Fruit fly (Drosophila melanogaster): ENCODE results near the gene robo2.

The robo2 gene

dm6 chr2L:1456305-1456704 lies 36.1 kb upstream of the robo2 start (continued):
- TF ChIP-seq CG4328 (GFP tag; optimal IDR thresholded peaks at IDR 0.05), result no peak
- TF ChIP-seq Ets97D (GFP tag; optimal IDR thresholded peaks at IDR 0.05), result no peak
- peak; percentile 3 for TF ChIP-seq CG18764 (GFP tag; optimal IDR thresholded peaks at IDR 0.05)
- no peak for TF ChIP-seq caup (GFP tag; optimal IDR thresholded peaks at IDR 0.05; ENCODE audit: severe bottlenecking)
- peak; percentile 59 for TF ChIP-seq CG17359 (tag; optimal IDR thresholded peaks at IDR 0.05)
- no peak for TF ChIP-seq CG18599 (GFP tag; optimal IDR thresholded peaks at IDR 0.05)
- peak in 1 of 3 experiments; percentile 81 for TF ChIP-seq lola (GFP tag; optimal IDR thresholded peaks at IDR 0.05)
- no peak for TF ChIP-seq gsb (GFP tag; IDR thresholded peaks at IDR 0.05)
- no peak for TF ChIP-seq CG13287 (GFP tag; IDR thresholded peaks at IDR 0.05; ENCODE audit: partially characterized antibody)
- TF ChIP-seq Sox102F (GFP tag; optimal IDR thresholded peaks at IDR 0.05), result peak; percentile 60
- no peak for TF ChIP-seq wdn (GFP tag; IDR thresholded peaks at IDR 0.05)
- peak; percentile 74 for TF ChIP-seq CG6254 (GFP tag; optimal IDR thresholded peaks at IDR 0.05)
- no peak for TF ChIP-seq Bgb (GFP tag; IDR thresholded peaks at IDR 0.05; ENCODE audit: partially characterized antibody)
- TF ChIP-seq Sry-δ (GFP tag; optimal IDR thresholded peaks at IDR 0.05), result no peak
- peak; percentile 58; the same call in 1 of the 3 replicates for TF ChIP-seq gce (GFP tag; IDR thresholded peaks at IDR 0.05)
- TF ChIP-seq CG8765 (GFP tag; IDR thresholded peaks at IDR 0.05), result peak; percentile 57; the same call in 1 of the 2 replicates
- peak; percentile 80 for TF ChIP-seq CG4424 (GFP tag; optimal IDR thresholded peaks at IDR 0.05)
- TF ChIP-seq CG10267 (tag; optimal IDR thresholded peaks at IDR 0.05), result peak; percentile 77
- TF ChIP-seq CG8359 (GFP tag; optimal IDR thresholded peaks at IDR 0.05; ENCODE audit: borderline replicate concordance), result peak; percentile 66
- TF ChIP-seq Optix (GFP tag; IDR thresholded peaks at IDR 0.05), result no peak
- TF ChIP-seq yki (optimal IDR thresholded peaks at IDR 0.05), result no peak
- TF ChIP-seq Sin3A (optimal IDR thresholded peaks at IDR 0.05), result no peak
- TF ChIP-seq hkb (optimal IDR thresholded peaks at IDR 0.05), result no peak
- peak; percentile 58 for TF ChIP-seq hkb (GFP tag; IDR thresholded peaks at IDR 0.05)
- no peak for TF ChIP-seq CG4707 (GFP tag; optimal IDR thresholded peaks at IDR 0.05)
- TF ChIP-seq CG6689 (GFP tag; IDR thresholded peaks at IDR 0.05), result peak; percentile 63
- no peak for TF ChIP-seq gro (GFP tag; optimal IDR thresholded peaks at IDR 0.05)
- TF ChIP-seq jigr1 (GFP tag; IDR thresholded peaks at IDR 0.05), result no peak
- TF ChIP-seq CG1647 (GFP tag; optimal IDR thresholded peaks at IDR 0.05), result no peak
- peak; percentile 51; the same call in 2 of the 3 replicates for TF ChIP-seq CG17361 (GFP tag; IDR thresholded peaks at IDR 0.05)
- TF ChIP-seq Hsf (GFP tag; optimal IDR thresholded peaks at IDR 0.05), result peak; percentile 11
- TF ChIP-seq CG18262 (tag; optimal IDR thresholded peaks at IDR 0.05), result peak; percentile 88
- TF ChIP-seq CG6854 (GFP tag; optimal IDR thresholded peaks at IDR 0.05), result no peak
- no peak for TF ChIP-seq scrt (GFP tag; optimal IDR thresholded peaks at IDR 0.05)
- TF ChIP-seq CG4360 (GFP tag; IDR thresholded peaks at IDR 0.05), result no peak
- peak; percentile 67; the same call in 2 of the 3 replicates for TF ChIP-seq ci (GFP tag; IDR thresholded peaks at IDR 0.05)
- TF ChIP-seq schlank (tag; optimal IDR thresholded peaks at IDR 0.05), result no peak
- TF ChIP-seq dpn (GFP tag; optimal IDR thresholded peaks at IDR 0.05), result peak in 1 of 2 experiments; percentile 49
- TF ChIP-seq zen2 (GFP tag; IDR thresholded peaks at IDR 0.05; ENCODE audit: partially characterized antibody), result no peak
- TF ChIP-seq CTCF (GFP tag; optimal IDR thresholded peaks at IDR 0.05), result no peak
- no peak for TF ChIP-seq nom (GFP tag; optimal IDR thresholded peaks at IDR 0.05)
- no peak for TF ChIP-seq Dref (GFP tag; IDR thresholded peaks at IDR 0.05)
- no peak for TF ChIP-seq NC2β (GFP tag; optimal IDR thresholded peaks at IDR 0.05)
- TF ChIP-seq Jarid2 (GFP tag; optimal IDR thresholded peaks at IDR 0.05), result no peak
- TF ChIP-seq CG17328 (GFP tag; IDR thresholded peaks at IDR 0.05), result peak; percentile 67
- TF ChIP-seq Lim3 (GFP tag; IDR thresholded peaks at IDR 0.05), result no peak
- no peak for TF ChIP-seq MESR4 (GFP tag; optimal IDR thresholded peaks at IDR 0.05)
- TF ChIP-seq da (GFP tag; optimal IDR thresholded peaks at IDR 0.05), result no peak
- no peak for TF ChIP-seq Camta (GFP tag; optimal IDR thresholded peaks at IDR 0.05)
- TF ChIP-seq CG11695 (GFP tag; IDR thresholded peaks at IDR 0.05), result peak; percentile 55; the same call in 1 of the 3 replicates
- no peak for TF ChIP-seq CG12299 (tag; optimal IDR thresholded peaks at IDR 0.05)
- no peak for TF ChIP-seq Adf1 (GFP tag; IDR thresholded peaks at IDR 0.05)
